Worm (Caenorhabditis elegans): ENCODE data around the gene K06B4.15.
"Not testable (repeated sequence)": the region's sequence is repeated elsewhere in the genome, so short reads cannot be mapped to it uniquely, and the experiment has no call there.

K06B4.15 gene

ce11 chrV:15670139-15670538 is at the start of gene K06B4.15:
Gene K06B4.15, plus strand, starts transcription at chrV:15670439.
- not testable (repeated sequence) for TF ChIP-seq unc-62 (GFP tag; optimal IDR thresholded peaks at IDR 0.05)

DNA sequence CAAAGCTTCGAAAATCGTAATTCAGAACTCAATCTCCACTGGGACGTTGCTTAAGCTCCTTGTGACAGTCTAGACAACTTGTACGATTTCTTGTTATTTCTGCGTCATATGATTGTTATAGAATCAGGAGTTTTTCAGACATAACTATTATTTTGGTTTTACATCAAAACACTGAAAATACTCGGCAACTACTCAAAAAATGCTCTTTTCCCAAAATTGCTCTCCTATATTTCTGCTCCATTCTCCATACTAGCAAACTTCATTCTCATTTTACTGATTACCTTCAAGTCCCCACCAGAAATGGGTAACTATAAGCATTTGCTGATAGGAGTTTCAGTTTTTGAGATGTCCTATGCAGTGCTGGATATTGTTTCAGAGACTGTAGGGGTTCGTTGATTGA is 48.7 kb upstream of the K06B4.15 start, which contains the start of gene C55A1.1:
TSS of gene C55A1.1 (plus strand) at position 301 of the 400 bp plus-strand sequence.
- TF ChIP-seq unc-62 (GFP tag; optimal IDR thresholded peaks at IDR 0.05) = no peak

DNA sequence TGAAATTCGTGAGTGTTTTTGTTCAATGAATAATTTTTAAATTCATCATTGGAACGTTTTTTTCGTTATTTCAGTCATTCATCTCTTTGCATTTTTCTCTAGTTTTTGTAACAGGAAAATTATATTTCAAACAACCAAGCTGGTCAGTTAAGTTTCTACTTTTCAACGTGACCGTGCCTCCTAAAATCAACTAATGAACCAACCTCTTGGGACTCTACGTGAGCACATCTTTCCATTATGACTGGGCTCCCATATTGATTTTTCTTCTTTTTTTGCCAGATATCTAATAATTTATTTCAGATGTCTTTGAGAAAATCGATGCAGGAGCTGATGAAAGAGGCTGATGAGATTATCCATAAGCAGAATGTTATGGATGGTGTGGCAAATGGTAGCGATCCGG is 44.7 kb upstream of the K06B4.15 start, which contains the start of gene C55A1.11:
TSS of gene C55A1.11 (plus strand) at position 301 of the 400 bp plus-strand sequence.
- TF ChIP-seq unc-62 (GFP tag; optimal IDR thresholded peaks at IDR 0.05) = no peak

DNA sequence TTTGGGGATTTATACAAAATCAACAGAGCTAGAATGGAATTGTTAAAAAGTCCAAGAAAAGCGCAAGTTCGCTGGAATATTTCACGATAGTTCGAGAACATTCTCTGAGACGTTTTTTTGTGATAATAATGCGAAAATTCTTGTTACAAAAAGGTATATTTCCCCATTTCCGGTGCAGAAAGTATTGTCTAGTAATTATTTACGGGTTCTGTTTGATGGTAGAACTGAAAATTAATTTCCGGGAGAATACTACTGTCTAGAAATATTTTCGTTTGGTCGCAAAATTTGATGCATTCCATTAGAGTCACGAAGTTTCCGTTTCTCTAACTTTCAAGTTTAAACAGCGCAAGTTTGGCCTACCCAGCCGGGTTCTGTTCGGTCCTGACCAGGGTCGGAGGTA is 40.7 kb upstream of the K06B4.15 start, which contains the start of gene str-248:
TSS of gene str-248 (minus strand) at position 101 of the 400 bp plus-strand sequence.
- TF ChIP-seq unc-62 (GFP tag; optimal IDR thresholded peaks at IDR 0.05) = no peak

DNA sequence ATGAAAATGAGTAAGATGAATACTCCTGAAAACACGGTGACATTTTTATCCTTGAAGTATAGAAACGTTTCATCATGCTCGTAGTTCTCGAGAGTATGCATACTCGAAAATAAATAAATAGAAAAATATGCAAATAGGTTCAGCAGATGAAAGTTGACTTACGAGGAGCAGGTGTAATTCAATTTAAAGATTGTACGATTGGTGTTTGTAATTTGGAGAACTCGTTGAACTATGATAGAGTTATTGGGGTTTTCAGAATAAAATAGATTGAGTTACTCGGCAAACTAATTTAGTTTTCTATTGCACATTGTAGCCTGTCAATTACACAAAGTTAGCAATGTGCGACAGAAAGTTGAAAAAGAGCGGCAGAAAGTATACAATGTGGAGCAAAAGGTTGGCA is 31.4 kb upstream of the K06B4.15 start, which contains the start of gene srz-44:
TSS of gene srz-44 (minus strand) at position 101 of the 400 bp plus-strand sequence.
- no peak for TF ChIP-seq unc-62 (GFP tag; optimal IDR thresholded peaks at IDR 0.05)

DNA sequence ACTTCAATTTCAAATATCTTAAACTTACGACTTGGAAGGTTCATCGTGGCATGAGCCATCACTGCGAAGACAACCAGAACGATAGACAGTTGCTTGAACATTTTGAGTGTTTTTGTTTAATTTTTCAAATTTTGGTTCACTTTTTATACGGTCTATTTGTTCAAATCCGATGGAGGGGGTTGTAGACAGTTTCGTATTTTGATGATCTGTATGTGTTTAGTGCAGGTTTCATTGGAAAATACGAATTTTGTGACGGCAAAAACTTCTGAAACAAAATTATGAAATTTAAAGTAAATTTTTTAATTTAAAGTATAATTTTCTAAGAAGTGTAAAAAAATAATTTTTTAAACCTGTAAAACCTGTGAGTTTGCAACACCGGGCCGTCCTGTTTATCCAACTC is 27.0 kb upstream of the K06B4.15 start, which contains the start of gene C55A1.4:
TSS of gene C55A1.4 (minus strand) at position 101 of the 400 bp plus-strand sequence.
- TF ChIP-seq unc-62 (GFP tag; optimal IDR thresholded peaks at IDR 0.05) = not testable (repeated sequence)

DNA sequence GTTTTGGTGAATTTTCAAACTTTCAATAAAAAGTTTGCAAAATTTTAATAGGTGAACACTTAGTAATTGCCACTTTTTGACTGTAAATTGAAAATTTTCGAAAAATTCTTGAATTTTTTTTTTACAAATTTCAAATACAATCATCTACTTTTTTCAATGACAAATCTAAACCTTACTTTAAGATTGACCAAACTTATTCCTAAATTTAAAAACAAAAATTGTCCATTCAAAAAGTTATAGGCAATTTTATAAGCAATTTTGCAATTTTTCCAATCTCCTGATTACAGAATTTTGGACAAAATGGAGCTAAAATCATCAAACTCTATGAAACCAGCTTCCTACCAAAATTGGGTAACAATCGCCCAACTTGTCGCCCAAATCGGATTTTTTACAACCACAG is 25.7 kb upstream of the K06B4.15 start, which contains the start of gene str-23:
TSS of gene str-23 (plus strand) at position 301 of the 400 bp plus-strand sequence.
- no peak for TF ChIP-seq unc-62 (GFP tag; optimal IDR thresholded peaks at IDR 0.05)

DNA sequence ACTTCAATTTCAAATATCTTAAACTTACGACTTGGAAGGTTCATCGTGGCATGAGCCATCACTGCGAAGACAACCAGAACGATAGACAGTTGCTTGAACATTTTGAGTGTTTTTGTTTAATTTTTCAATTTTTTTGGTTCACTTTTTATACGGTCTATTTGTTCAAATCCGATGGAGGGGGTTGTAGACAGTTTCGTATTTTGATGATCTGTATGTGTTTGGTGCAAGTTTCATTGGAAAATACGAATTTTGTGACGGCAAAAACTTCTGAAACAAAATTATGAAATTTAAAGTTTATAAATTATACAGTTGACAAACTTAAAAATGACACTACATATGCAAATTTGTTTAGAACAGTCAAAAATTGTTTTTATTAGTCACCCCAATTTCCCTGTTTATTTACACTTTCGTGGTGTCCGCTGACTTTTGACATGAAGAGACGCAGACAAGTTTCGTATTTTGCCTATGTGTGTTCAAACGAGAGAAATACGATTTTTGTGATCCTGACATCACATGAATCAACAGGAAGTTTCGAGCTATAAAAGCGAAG is 22.6 kb upstream of the K06B4.15 start, which contains the start of the genes C55A1.7 and C55A1.6:
TSS of gene C55A1.7 (minus strand) at position 101 of the 550 bp plus-strand sequence.
TSS of gene C55A1.6 (plus strand) at position 500 of the 550 bp plus-strand sequence.
- not testable (repeated sequence) for TF ChIP-seq unc-62 (GFP tag; optimal IDR thresholded peaks at IDR 0.05)

DNA sequence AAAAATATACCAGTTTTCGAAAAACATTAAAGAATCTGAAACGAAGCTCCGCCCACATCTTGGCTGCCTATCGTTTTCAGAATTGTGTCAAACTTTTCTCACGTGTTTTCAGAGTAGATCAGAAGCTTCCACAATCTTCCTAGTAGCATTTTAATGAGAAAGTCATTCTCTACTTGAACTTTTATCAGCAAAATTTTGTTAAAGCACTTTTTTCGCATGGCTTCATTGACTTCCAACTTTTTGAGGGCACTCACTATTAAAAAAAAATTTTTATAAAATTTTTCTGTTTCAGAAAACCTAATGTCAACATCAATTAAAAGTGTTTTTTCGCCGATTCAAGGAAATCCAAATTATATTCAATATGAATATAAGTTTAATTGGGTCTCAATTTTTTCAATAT is 20.1 kb upstream of the K06B4.15 start, which contains the start of gene sru-42:
TSS of gene sru-42 (plus strand) at position 301 of the 400 bp plus-strand sequence.
- no peak for TF ChIP-seq unc-62 (GFP tag; optimal IDR thresholded peaks at IDR 0.05)

- no peak for TF ChIP-seq unc-62 (GFP tag; optimal IDR thresholded peaks at IDR 0.05)
Measured at ce11 chrV:15652147-15652546, 18.1 kb upstream of the K06B4.15 start.

DNA sequence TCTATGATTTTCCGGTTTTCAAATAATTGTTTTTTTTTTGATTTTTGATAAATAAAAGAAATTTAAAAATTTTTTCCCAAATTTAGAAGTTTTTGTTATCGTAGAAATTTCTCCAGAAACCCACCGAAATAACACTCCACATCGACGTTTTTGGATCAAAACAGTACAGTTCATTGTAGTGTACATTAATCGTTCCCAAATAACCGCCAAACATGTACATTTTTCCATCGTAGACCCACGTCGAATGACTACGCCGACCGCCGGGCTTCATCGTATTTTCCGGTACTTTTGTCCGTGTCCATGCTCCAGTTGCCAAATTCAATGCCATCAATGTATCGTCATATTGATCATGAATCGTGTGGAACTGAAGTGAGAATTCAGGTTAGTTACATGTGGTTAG is 16.1 kb upstream of the K06B4.15 start, which contains the start of gene F53E4.2:
TSS of gene F53E4.2 (plus strand) at position 301 of the 400 bp plus-strand sequence.
- no peak for TF ChIP-seq unc-62 (GFP tag; optimal IDR thresholded peaks at IDR 0.05)

DNA sequence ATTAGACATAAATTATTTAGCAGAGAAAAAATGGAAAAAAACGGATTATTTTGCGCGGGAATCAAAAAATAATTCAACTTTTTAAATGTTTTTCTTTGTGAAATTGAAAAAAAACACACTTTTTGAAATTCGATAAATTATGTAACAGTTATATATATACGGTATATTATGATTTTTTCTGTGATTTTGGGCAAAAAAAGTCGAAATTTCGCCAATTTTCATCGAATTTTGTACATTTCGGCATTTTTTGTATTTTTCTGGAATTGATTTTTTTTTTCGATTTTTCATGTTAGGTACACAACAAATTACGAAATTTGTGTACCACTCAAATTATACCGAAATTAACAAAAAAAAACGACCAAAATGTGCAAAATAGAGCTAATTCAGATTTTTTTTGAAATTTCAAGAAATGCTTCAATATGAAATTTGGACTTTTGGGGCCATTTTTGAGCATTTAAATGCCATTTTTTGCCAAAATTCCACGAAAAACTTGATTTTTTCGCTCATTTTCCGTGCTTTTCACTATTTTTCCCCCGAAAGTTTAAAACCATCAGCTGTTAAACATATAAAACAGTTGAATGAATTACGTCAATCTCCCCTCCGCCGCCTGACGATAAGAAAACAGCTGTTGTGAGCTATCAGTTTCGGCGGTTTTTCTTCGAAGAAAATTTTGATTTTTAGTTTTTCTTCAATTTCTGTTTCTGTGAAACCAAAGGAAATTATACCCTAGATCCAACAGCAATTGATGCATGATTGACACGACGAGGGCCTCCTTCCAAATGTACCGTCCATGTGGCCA is 11.8 kb upstream of the K06B4.15 start:
- TF ChIP-seq unc-62 (GFP tag; optimal IDR thresholded peaks at IDR 0.05) = no peak

ce11 chrV:15661003-15661402 is 9.2 kb upstream of the K06B4.15 start:
- no peak for TF ChIP-seq unc-62 (GFP tag; optimal IDR thresholded peaks at IDR 0.05)

DNA sequence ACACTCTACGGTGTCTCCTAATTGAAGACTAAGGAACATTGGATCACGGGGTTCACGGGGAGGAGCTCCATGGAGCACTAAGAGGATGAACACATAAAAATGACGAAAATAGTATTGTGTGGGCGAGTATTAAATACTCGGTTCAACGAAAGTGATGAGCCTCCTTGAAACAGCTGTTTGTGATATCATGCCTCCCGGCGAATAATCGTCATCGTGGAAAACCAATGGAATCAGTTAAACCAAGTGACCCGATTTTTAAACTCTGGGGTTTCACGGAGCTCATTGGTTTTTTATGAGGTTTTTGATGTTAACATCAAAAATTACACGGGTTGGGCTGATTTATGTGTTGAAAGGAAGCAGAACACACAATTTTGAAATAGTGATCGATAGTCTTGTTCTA is 8.7 kb upstream of the K06B4.15 start:
- no peak for TF ChIP-seq unc-62 (GFP tag; optimal IDR thresholded peaks at IDR 0.05)

DNA sequence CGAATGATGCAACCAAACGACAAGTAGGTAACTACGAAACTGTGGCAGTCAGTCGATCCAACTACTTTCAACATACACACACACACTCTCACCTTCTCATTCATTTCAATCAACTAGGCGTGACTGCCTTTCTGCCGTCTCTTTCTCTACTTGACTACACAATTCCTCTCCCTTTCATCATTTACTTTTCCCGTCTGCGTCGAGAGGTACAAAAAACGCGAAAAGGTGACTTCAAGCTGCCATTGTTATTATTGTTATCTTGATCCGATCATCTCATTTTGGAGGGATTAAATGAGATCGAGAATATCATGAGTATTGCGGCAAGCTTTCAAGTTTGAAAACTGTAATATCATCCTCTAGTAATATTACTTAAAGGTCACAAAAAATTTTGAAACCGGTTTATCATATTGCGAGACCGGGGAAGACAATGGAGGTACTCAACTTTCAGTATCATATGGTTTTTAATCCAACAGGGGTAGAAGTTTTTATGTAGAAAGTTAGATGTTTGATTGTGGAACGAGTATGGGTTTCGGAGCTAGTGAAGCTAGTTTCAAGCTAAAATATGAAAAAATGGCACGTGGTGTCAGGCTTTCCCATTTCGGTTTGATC is 6.1 kb upstream of the K06B4.15 start:
- TF ChIP-seq unc-62 (GFP tag; optimal IDR thresholded peaks at IDR 0.05) = no peak

DNA sequence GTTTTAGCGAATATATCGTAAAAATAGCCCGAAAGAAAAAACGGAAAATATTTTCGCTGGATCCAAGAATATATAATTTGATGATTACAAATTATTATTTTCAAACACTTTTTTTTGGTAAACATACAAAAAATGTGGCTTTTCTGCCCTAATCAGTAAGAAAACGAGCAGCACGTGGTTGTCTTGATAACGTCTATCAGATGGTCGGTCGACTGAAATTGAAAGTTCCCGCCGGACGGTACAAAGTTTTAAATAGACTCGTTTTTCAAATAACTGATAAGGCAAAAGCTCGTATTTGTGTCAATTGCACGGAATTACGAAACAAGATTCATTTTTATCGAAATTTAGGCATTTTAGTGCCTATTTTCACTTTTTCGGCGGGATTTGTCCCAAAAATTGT is 3.5 kb upstream of the K06B4.15 start:
- TF ChIP-seq unc-62 (GFP tag; optimal IDR thresholded peaks at IDR 0.05) = no peak

All from whole organism, dauer.